Worm (Caenorhabditis elegans) whole organism, L4 larva: ENCODE results near the gene set-25.

Source experiments
- D1046.2 ChIP-seq: fragments of 200-800 bp; sonication (Bioruptor generic); IDR thresholded peaks from 2 replicates; pipeline ENCODE4 v1.3.6; 2022; ENCODE audit warnings: missing genetic modification characterization, missing compliant biosample characterization
- F44E2.7 ChIP-seq: fragments of 200-800 bp; sonication (Bioruptor generic); IDR thresholded peaks from 2 replicates; pipeline ENCODE4 v2.1.2; 2022; ENCODE audit warnings: missing genetic modification characterization, missing compliant biosample characterization
- T20F7.1 ChIP-seq: fragments of 200-800 bp; sonication (Bioruptor generic); optimal IDR thresholded peaks from 2 replicates; lab custom pipeline; 2018; ENCODE audit warnings: mild to moderate bottlenecking, missing genetic modification characterization, missing compliant biosample characterization
- Y105C5A.15 ChIP-seq: fragments of 200-800 bp; sonication (Bioruptor generic); IDR thresholded peaks from 2 replicates; pipeline ENCODE4 v1.3.6; 2022; ENCODE audit warnings: missing genetic modification characterization, missing compliant biosample characterization
- Y5F2A.4 ChIP-seq: fragments of 200-800 bp; sonication (Bioruptor generic); optimal IDR thresholded peaks from 2 replicates; lab custom pipeline; 2018; ENCODE audit warnings: mild to moderate bottlenecking, missing genetic modification characterization, missing compliant biosample characterization
- aha-1 ChIP-seq: fragments of 150-350 bp; peaks from one replicate; lab custom pipeline; 2014; ENCODE audit warnings: missing biosample characterization, missing genetic modification characterization
- ceh-20 ChIP-seq: fragments of 200-800 bp; sonication (Bioruptor generic); IDR thresholded peaks from 2 replicates; pipeline ENCODE4 v1.3.6; 2022; ENCODE audit warnings: missing genetic modification reagents, missing genetic modification characterization, missing compliant biosample characterization
- ceh-82 ChIP-seq: sonication (generic microtip); optimal IDR thresholded peaks from 2 replicates; lab custom pipeline; 2017; ENCODE audit warnings: missing biosample characterization, missing genetic modification characterization
- ces-1 ChIP-seq: fragments of 150-350 bp; sonication (generic microtip); optimal IDR thresholded peaks from 4 replicates; lab custom pipeline; 2014; ENCODE audit warnings: missing biosample characterization, missing genetic modification reagents, missing genetic modification characterization
- duxl-1 ChIP-seq: sonication (generic microtip); optimal IDR thresholded peaks from 2 replicates; lab custom pipeline; 2016; ENCODE audit warnings: mild to moderate bottlenecking, missing genetic modification characterization, moderate library complexity, missing compliant biosample characterization; ENCODE audit not compliant: poor library complexity
- egl-43 ChIP-seq: fragments of 200-800 bp; sonication (Bioruptor generic); IDR thresholded peaks from 2 replicates; pipeline ENCODE4 v1.3.6; 2022; ENCODE audit warnings: missing genetic modification reagents, missing genetic modification characterization, missing compliant biosample characterization
- fos-1 ChIP-seq: fragments of 150-350 bp; optimal IDR thresholded peaks from 2 replicates; lab custom pipeline; 2014; ENCODE audit warnings: missing biosample characterization, missing genetic modification characterization
- hlh-11 ChIP-seq: fragments of 200-800 bp; sonication (Bioruptor generic); optimal IDR thresholded peaks from 2 replicates; lab custom pipeline; 2018; ENCODE audit warnings: mild to moderate bottlenecking, missing genetic modification characterization, missing compliant biosample characterization
- lin-15B ChIP-seq: fragments of 150-350 bp; sonication (generic microtip); optimal IDR thresholded peaks from 3 replicates; lab custom pipeline; 2014; ENCODE audit warnings: missing biosample characterization, missing genetic modification characterization
- lsy-2 ChIP-seq, 2 experiments: fragments of 150-350 bp in 1 of 2; sonication (generic microtip) in 1 of 2; optimal IDR thresholded peaks; 2 replicates each; lab custom pipeline; 2014 to 2017; ENCODE audit warnings: missing biosample characterization in 2 of 2, missing genetic modification characterization in 2 of 2
- madf-9 ChIP-seq: fragments of 200-800 bp; sonication (Bioruptor generic); conservative IDR thresholded peaks from 2 replicates; pipeline ENCODE4 v1.3.6; 2022; ENCODE audit warnings: missing genetic modification reagents, missing genetic modification characterization, missing compliant biosample characterization
- mdl-1 ChIP-seq, 2 experiments: fragments of 150-350 bp in 1 of 2; sonication (generic microtip) in 1 of 2; optimal IDR thresholded peaks; 2 replicates each; lab custom pipeline; 2014 to 2017; ENCODE audit warnings: missing biosample characterization in 2 of 2, missing genetic modification characterization in 2 of 2
- mes-2 ChIP-seq: sonication (generic microtip); optimal IDR thresholded peaks from 2 replicates; lab custom pipeline; 2016; ENCODE audit warnings: missing genotype, mild to moderate bottlenecking, missing genetic modification characterization, missing compliant biosample characterization; ENCODE audit not compliant: poor library complexity, severe bottlenecking
- nhr-6 ChIP-seq: fragments of 150-350 bp; optimal IDR thresholded peaks from 2 replicates; lab custom pipeline; 2014; ENCODE audit warnings: missing biosample characterization, missing genetic modification characterization
- nhr-76 ChIP-seq: fragments of 150-350 bp; optimal IDR thresholded peaks from 2 replicates; lab custom pipeline; 2014; ENCODE audit warnings: missing biosample characterization, missing genetic modification characterization
- nhr-77 ChIP-seq: fragments of 150-350 bp; optimal IDR thresholded peaks from 2 replicates; lab custom pipeline; 2014; ENCODE audit warnings: missing biosample characterization, missing genetic modification characterization
- rbr-2 ChIP-seq: sonication (generic microtip); optimal IDR thresholded peaks from 2 replicates; lab custom pipeline; 2016; ENCODE audit warnings: missing genotype, missing genetic modification characterization, missing compliant biosample characterization
- set-16 ChIP-seq: fragments of 200-800 bp; sonication (Bioruptor generic); IDR thresholded peaks from 2 replicates; pipeline ENCODE4 v1.3.6; 2022; ENCODE audit warnings: missing genetic modification reagents, missing genetic modification characterization, missing compliant biosample characterization
- skn-1 ChIP-seq: fragments of 150-350 bp; optimal IDR thresholded peaks from 2 replicates; lab custom pipeline; 2014; ENCODE audit warnings: missing biosample characterization, missing genetic modification characterization
- snpc-4 ChIP-seq: fragments of 150-350 bp; optimal IDR thresholded peaks from 2 replicates; lab custom pipeline; 2014; ENCODE audit warnings: missing biosample characterization, missing genetic modification characterization
- tra-1 ChIP-seq: fragments of 200-800 bp; sonication (Bioruptor generic); IDR thresholded peaks from 2 replicates; pipeline ENCODE4 v1.3.6; 2022; ENCODE audit warnings: missing genetic modification reagents, missing genetic modification characterization, missing compliant biosample characterization
- unc-39 ChIP-seq: sonication (generic microtip); optimal IDR thresholded peaks from 2 replicates; lab custom pipeline; 2017; ENCODE audit warnings: missing biosample characterization, missing genetic modification characterization
- unc-62 ChIP-seq, 3 experiments: fragments of 150-350 bp in 1 of 3; sonication (generic microtip); optimal IDR thresholded peaks in 2 of 3; peaks in 1 of 3; 1 replicate in 1 of 3; 2 replicates in 2 of 3; lab custom pipeline; 2014 to 2017; ENCODE audit warnings: missing biosample characterization in 3 of 3, missing genetic modification characterization in 3 of 3, missing genetic modification reagents in 3 of 3, missing genotype in 1 of 3

Gene set-25

ce11 chrIII:13339672-13340071 lies 46.8 kb upstream of the set-25 start, which contains the start of gene F53A2.3 (continued):
- TF ChIP-seq Y105C5A.15 (no peak), madf-9 (GFP tag; lab: Robert Waterston, UW) (no peak), lsy-2 (tag; optimal IDR thresholded peaks at IDR 0.05; lab: Kevin White, UChicago) (no peak), F44E2.7 (no peak), nhr-77 (no peak), nhr-6 (tag; lab: Kevin White, UChicago) (no peak)

- TF ChIP-seq set-16 (no peak), unc-62 (GFP tag; optimal IDR thresholded peaks at IDR 0.05 in 1 of 2; lab: Kevin White, UChicago) (no peak), unc-62 (tag; optimal IDR thresholded peaks at IDR 0.05; lab: Kevin White, UChicago) (no peak), rbr-2 (tag; lab: Kevin White, UChicago) (no peak)
These were observed 40.9 kb upstream of the set-25 start, which contains the start of gene sdz-20 for ce11 chrIII:13333754-13334153. TSS of gene sdz-20 (plus strand) at chrIII:13334054.

ce11 chrIII:13328911-13329310 lies 36.0 kb upstream of the set-25 start:
- TF ChIP-seq D1046.2 (GFP tag; lab: Robert Waterston, UW) (no peak), ces-1 (GFP tag; lab: Kevin White, UChicago) (no peak), ceh-20 (GFP tag; lab: Robert Waterston, UW) (no peak)

- TF ChIP-seq mes-2 (tag; lab: Kevin White, UChicago): no peak
- TF ChIP-seq madf-9 (GFP tag; lab: Robert Waterston, UW): no peak
- no peak for TF ChIP-seq nhr-76
- TF ChIP-seq snpc-4 (tag; lab: Kevin White, UChicago): no peak
- no peak for TF ChIP-seq ceh-82 (tag; lab: Kevin White, UChicago)
- TF ChIP-seq tra-1 (GFP tag; lab: Robert Waterston, UW): no peak
- TF ChIP-seq Y5F2A.4 (GFP tag; lab: Kevin White, UChicago): no peak
- TF ChIP-seq fos-1 (tag; lab: Kevin White, UChicago): no peak
- TF ChIP-seq skn-1: no peak
- TF ChIP-seq, all 104 proteins: peak for 0
These were observed 31.8 kb upstream of the set-25 start, which contains the start of gene F53A2.1 for ce11 chrIII:13324739-13325138. TSS of gene F53A2.1 (minus strand) at chrIII:13324839.

- TF ChIP-seq unc-39 (tag; lab: Kevin White, UChicago) (no peak), ceh-20 (GFP tag; lab: Robert Waterston, UW) (no peak), lin-15B (tag; lab: Kevin White, UChicago) (no peak)
These were observed 29.7 kb upstream of the set-25 start, which contains the start of gene F53A2.11 for ce11 chrIII:13322578-13322977. TSS of gene F53A2.11 (minus strand) at chrIII:13322678.

- TF ChIP-seq duxl-1 (tag; lab: Kevin White, UChicago) (no peak), aha-1 (tag; lab: Kevin White, UChicago) (peak; percentile 95)
- TF ChIP-seq, all 104 proteins: peak for 1
These were observed 24.6 kb upstream of the set-25 start for ce11 chrIII:13317383-13317911.

- TF ChIP-seq mdl-1 (tag; optimal IDR thresholded peaks at IDR 0.05; lab: Kevin White, UChicago): no peak
- TF ChIP-seq rbr-2 (tag; lab: Kevin White, UChicago): no peak
- no peak for TF ChIP-seq T20F7.1 (GFP tag; lab: Kevin White, UChicago)
- 0 out of 2 replicates have a peak, but pooled peaks have one; percentile 9 for TF ChIP-seq D1046.2 (GFP tag; lab: Robert Waterston, UW)
These were observed 24.0 kb upstream of the set-25 start for ce11 chrIII:13316935-13317334.

ce11 chrIII:13315071-13315470 lies 22.2 kb upstream of the set-25 start, which contains the start of gene dph-7:
TSS of gene dph-7 (plus strand) at chrIII:13315123.
- TF ChIP-seq unc-62 (GFP tag; optimal IDR thresholded peaks at IDR 0.05 in 1 of 2; lab: Kevin White, UChicago): peak in 1 of 2 experiments; percentile 91
- no peak for TF ChIP-seq unc-62 (tag; optimal IDR thresholded peaks at IDR 0.05; lab: Kevin White, UChicago)
- no peak for TF ChIP-seq egl-43 (GFP tag; lab: Robert Waterston, UW)
- TF ChIP-seq mes-2 (tag; lab: Kevin White, UChicago): no peak
- no peak for TF ChIP-seq hlh-11 (tag; lab: Kevin White, UChicago)
- TF ChIP-seq ceh-20 (GFP tag; lab: Robert Waterston, UW): no peak
